Fruit fly (Drosophila melanogaster) whole organism, embryonic: Measurements from ENCODE around the gene Cp36.

Experiments
- Adf1 ChIP-seq: fragments of 200-800 bp; sonication (Bioruptor generic); IDR thresholded peaks from 2 replicates; pipeline ENCODE4 v1.3.6; 2022; ENCODE audit warnings: missing biosample characterization, missing genetic modification characterization
- Aef1 ChIP-seq: fragments of 200-800 bp; sonication (Bioruptor generic); IDR thresholded peaks from 3 replicates; pipeline ENCODE4 v1.3.6; 2022; ENCODE audit warnings: missing biosample characterization, missing genetic modification characterization
- Atf6 ChIP-seq: fragments of 200-800 bp; sonication (Bioruptor generic); IDR thresholded peaks from 2 replicates; pipeline ENCODE4 v1.3.6; 2022; ENCODE audit warnings: missing biosample characterization, missing genetic modification characterization
- Awh ChIP-seq: fragments of 200-800 bp; sonication (Bioruptor generic); IDR thresholded peaks from 2 replicates; pipeline ENCODE4, ENCODE4 v1.3.6; 2022; ENCODE audit warnings: missing biosample characterization, missing genetic modification characterization
- B-H1 ChIP-seq: fragments of 200-800 bp; sonication (Bioruptor generic); IDR thresholded peaks from 3 replicates; pipeline ENCODE4 v1.3.6; 2022; ENCODE audit warnings: missing biosample characterization, missing genetic modification characterization
- Bteb2 ChIP-seq: fragments of 200-800 bp; sonication (Bioruptor generic); optimal IDR thresholded peaks from 2 replicates; lab custom pipeline; 2016; ENCODE audit warnings: missing biosample characterization, missing genetic modification characterization
- CG11695 ChIP-seq: fragments of 200-800 bp; sonication (Bioruptor generic); IDR thresholded peaks from 3 replicates; pipeline ENCODE4 v1.3.6; 2022; ENCODE audit warnings: missing biosample characterization, missing genetic modification characterization
- CG1233 ChIP-seq: fragments of 200-800 bp; sonication (Bioruptor generic); optimal IDR thresholded peaks from 4 replicates; lab custom pipeline; 2018; ENCODE audit warnings: missing biosample characterization, mild to moderate bottlenecking, missing genetic modification characterization
- CG12659 ChIP-seq: fragments of 200-800 bp; sonication (Bioruptor generic); optimal IDR thresholded peaks from 3 replicates; lab custom pipeline; 2017; ENCODE audit warnings: mild to moderate bottlenecking, missing biosample characterization, missing genetic modification reagents, missing genetic modification characterization
- CG12769 ChIP-seq: fragments of 200-800 bp; sonication (Bioruptor generic); optimal IDR thresholded peaks from 2 replicates; lab custom pipeline; 2019; ENCODE audit warnings: missing biosample characterization, mild to moderate bottlenecking, missing genetic modification characterization, moderate library complexity
- CG13296 ChIP-seq: fragments of 200-800 bp; sonication (Bioruptor generic); optimal IDR thresholded peaks from 3 replicates; lab custom pipeline; 2018; ENCODE audit warnings: missing biosample characterization, mild to moderate bottlenecking, missing genetic modification characterization
- CG13424 ChIP-seq: fragments of 200-800 bp; sonication (Bioruptor generic); optimal IDR thresholded peaks from 2 replicates; lab custom pipeline; 2019; ENCODE audit warnings: missing biosample characterization, mild to moderate bottlenecking, missing genetic modification characterization, moderate library complexity
- CG17328 ChIP-seq: fragments of 200-800 bp; sonication (Bioruptor generic); IDR thresholded peaks from 2 replicates; pipeline ENCODE4 v1.3.6; 2022; ENCODE audit warnings: missing biosample characterization, missing genetic modification characterization
- CG17361 ChIP-seq: fragments of 200-800 bp; sonication (Bioruptor generic); IDR thresholded peaks from 3 replicates; pipeline ENCODE4 v1.3.6; 2022; ENCODE audit warnings: missing biosample characterization, missing genetic modification characterization
- CG18619 ChIP-seq: fragments of 200-800 bp; sonication (Bioruptor generic); optimal IDR thresholded peaks from 3 replicates; lab custom pipeline; 2017; ENCODE audit warnings: missing biosample characterization, mild to moderate bottlenecking, missing genetic modification characterization
- CG30403 ChIP-seq: fragments of 200-800 bp; sonication (Bioruptor generic); optimal IDR thresholded peaks from 3 replicates; lab custom pipeline; 2016; ENCODE audit warnings: missing biosample characterization, missing genetic modification characterization
- CG31224 ChIP-seq: fragments of 200-800 bp; sonication (Bioruptor generic); IDR thresholded peaks from 2 replicates; pipeline ENCODE4 v1.3.6; 2022; ENCODE audit warnings: missing biosample characterization, missing genetic modification characterization
- CG3281 ChIP-seq: fragments of 200-800 bp; sonication (Bioruptor generic); optimal IDR thresholded peaks from 3 replicates; lab custom pipeline; 2017; ENCODE audit warnings: missing biosample characterization, mild to moderate bottlenecking, missing genetic modification characterization
- CG34422 ChIP-seq: fragments of 200-800 bp; sonication (Bioruptor generic); IDR thresholded peaks from 3 replicates; pipeline ENCODE4 v1.3.6; 2022; ENCODE audit warnings: missing biosample characterization, missing genetic modification characterization
- CG6765 ChIP-seq: fragments of 200-800 bp; sonication (Bioruptor generic); optimal IDR thresholded peaks from 3 replicates; lab custom pipeline; 2017; ENCODE audit warnings: missing biosample characterization, mild to moderate bottlenecking, missing genetic modification characterization
- CG7786 ChIP-seq: fragments of 200-800 bp; sonication (Bioruptor generic); optimal IDR thresholded peaks from 2 replicates; lab custom pipeline; 2016; ENCODE audit warnings: missing biosample characterization, missing genetic modification characterization
- CG8290 ChIP-seq, 3 experiments: fragments of 200-800 bp; sonication (Bioruptor generic); optimal IDR thresholded peaks; 2 replicates each; lab custom pipeline; 2016 to 2019; ENCODE audit warnings: missing biosample characterization in 3 of 3, missing genetic modification characterization in 3 of 3, mild to moderate bottlenecking in 2 of 3, moderate library complexity in 1 of 3
- CTCF ChIP-seq: fragments of 200-800 bp; sonication (Bioruptor generic); optimal IDR thresholded peaks from 2 replicates; lab custom pipeline; 2017; ENCODE audit warnings: missing biosample characterization, mild to moderate bottlenecking, missing genetic modification characterization, moderate library complexity
- D19B ChIP-seq: fragments of 200-800 bp; sonication (Bioruptor generic); optimal IDR thresholded peaks from 2 replicates; lab custom pipeline; 2017; ENCODE audit warnings: missing biosample characterization, mild to moderate bottlenecking, missing genetic modification characterization
- Dbx ChIP-seq: fragments of 200-800 bp; sonication (Bioruptor generic); IDR thresholded peaks from 3 replicates; pipeline ENCODE4 v1.3.6; 2022; ENCODE audit warnings: missing biosample characterization, missing genetic modification characterization
- Dip2 ChIP-seq: fragments of 200-800 bp; sonication (Bioruptor generic); IDR thresholded peaks from 2 replicates; pipeline ENCODE4 v1.3.6; 2022; ENCODE audit warnings: missing biosample characterization, missing genetic modification characterization
- Drgx ChIP-seq: fragments of 200-800 bp; sonication (Bioruptor generic); IDR thresholded peaks from 2 replicates; pipeline ENCODE4 v1.3.6; 2022; ENCODE audit warnings: missing biosample characterization, missing genetic modification characterization
- Eip74EF ChIP-seq, 2 experiments: fragments of 200-800 bp in 1 of 2; fragments of >200 bp in 1 of 2; sonication (Bioruptor generic) in 1 of 2; optimal IDR thresholded peaks; 2 replicates each; lab custom pipeline; 2017 to 2019; ENCODE audit warnings: missing biosample characterization in 2 of 2, missing genetic modification characterization in 2 of 2, mild to moderate bottlenecking in 1 of 2, moderate library complexity in 1 of 2
- Gug ChIP-seq: fragments of 200-800 bp; sonication (Bioruptor generic); IDR thresholded peaks from 4 replicates; pipeline ENCODE4 v1.3.6; 2022; ENCODE audit warnings: missing biosample characterization, missing genetic modification characterization
- HHEX ChIP-seq: fragments of 200-800 bp; sonication (Bioruptor generic); optimal IDR thresholded peaks from 3 replicates; lab custom pipeline; 2017; ENCODE audit warnings: missing biosample characterization, mild to moderate bottlenecking, missing genetic modification characterization, missing genetic modification reagents
- HmgZ ChIP-seq: fragments of 200-800 bp; sonication (Bioruptor generic); optimal IDR thresholded peaks from 2 replicates; lab custom pipeline; 2018; ENCODE audit warnings: missing biosample characterization, mild to moderate bottlenecking, missing genetic modification characterization
- Med ChIP-seq: fragments of 200-800 bp; sonication (Bioruptor generic); peaks from one replicate; lab custom pipeline; 2016; ENCODE audit warnings: missing biosample characterization, missing genetic modification characterization, mild to moderate bottlenecking, inconsistent platforms, moderate library complexity
- NFAT ChIP-seq: fragments of 200-800 bp; sonication (Bioruptor generic); IDR thresholded peaks from 2 replicates; pipeline ENCODE4 v1.3.6; 2022; ENCODE audit warnings: missing biosample characterization, missing genetic modification characterization
- Nf-YA ChIP-seq: fragments of 200-800 bp; sonication (Bioruptor generic); IDR thresholded peaks from 2 replicates; pipeline ENCODE4 v1.3.6; 2022; ENCODE audit warnings: missing biosample characterization, missing genetic modification characterization
- Optix ChIP-seq: fragments of 200-800 bp; sonication (Bioruptor generic); IDR thresholded peaks from 3 replicates; pipeline ENCODE4 v1.3.6; 2022; ENCODE audit warnings: missing biosample characterization, missing genetic modification characterization
- Scr ChIP-seq: fragments of 200-800 bp; sonication (Bioruptor generic); IDR thresholded peaks from 2 replicates; pipeline ENCODE4 v1.3.6; 2022; ENCODE audit warnings: missing biosample characterization, missing genetic modification characterization; ENCODE audit not compliant: partially characterized antibody
- ara ChIP-seq: fragments of 200-800 bp; sonication (Bioruptor generic); IDR thresholded peaks from 2 replicates; pipeline ENCODE4 v1.3.6; 2022; ENCODE audit warnings: missing biosample characterization, missing genetic modification characterization
- bab2 ChIP-seq: fragments of 200-800 bp; sonication (Bioruptor generic); optimal IDR thresholded peaks from 2 replicates; lab custom pipeline; 2016; ENCODE audit warnings: missing biosample characterization, missing genetic modification characterization
- caup ChIP-seq: fragments of 200-800 bp; sonication (Bioruptor generic); optimal IDR thresholded peaks from 3 replicates; lab custom pipeline; 2017; ENCODE audit warnings: missing biosample characterization, mild to moderate bottlenecking, missing genetic modification characterization, moderate library complexity; ENCODE audit not compliant: severe bottlenecking
- ci ChIP-seq: fragments of 200-800 bp; sonication (Bioruptor generic); IDR thresholded peaks from 3 replicates; pipeline ENCODE4 v1.3.6; 2022; ENCODE audit warnings: missing biosample characterization, missing genetic modification characterization
- croc ChIP-seq: fragments of 200-800 bp; sonication (Bioruptor generic); conservative IDR thresholded peaks from 3 replicates; pipeline ENCODE4 v1.3.6; 2022; ENCODE audit warnings: missing biosample characterization, missing genetic modification characterization
- peb ChIP-seq: fragments of 200-800 bp; sonication (Bioruptor generic); IDR thresholded peaks from 2 replicates; pipeline ENCODE4 v1.3.6; 2022; ENCODE audit warnings: missing biosample characterization, missing genetic modification characterization
- pho ChIP-seq: fragments of 200-800 bp; sonication (Bioruptor generic); optimal IDR thresholded peaks from 2 replicates; lab custom pipeline; 2016; ENCODE audit warnings: missing biosample characterization, missing genetic modification characterization
- ranshi ChIP-seq: fragments of 200-800 bp; sonication (Bioruptor generic); IDR thresholded peaks from 2 replicates; pipeline ENCODE4 v1.3.6; 2022; ENCODE audit warnings: missing biosample characterization, missing genetic modification characterization
- shn ChIP-seq: fragments of 200-800 bp; sonication (Bioruptor generic); optimal IDR thresholded peaks from 3 replicates; lab custom pipeline; 2016; ENCODE audit warnings: missing biosample characterization, missing genetic modification characterization
- slp2 ChIP-seq: fragments of 200-800 bp; sonication (Bioruptor generic); optimal IDR thresholded peaks from 2 replicates; lab custom pipeline; 2016; ENCODE audit warnings: missing biosample characterization, missing genetic modification characterization
- so ChIP-seq: fragments of 200-800 bp; sonication (Bioruptor generic); IDR thresholded peaks from 3 replicates; pipeline ENCODE4 v1.3.6; 2022; ENCODE audit warnings: missing biosample characterization, missing genetic modification characterization
- sob ChIP-seq: fragments of 200-800 bp; sonication (Bioruptor generic); IDR thresholded peaks from 2 replicates; pipeline ENCODE4 v1.3.6; 2022; ENCODE audit warnings: missing biosample characterization, missing genetic modification characterization
- tin ChIP-seq: fragments of 200-800 bp; sonication (Bioruptor generic); optimal IDR thresholded peaks from 3 replicates; lab custom pipeline; 2016; ENCODE audit warnings: missing biosample characterization, missing genetic modification characterization
- tna ChIP-seq: fragments of 200-800 bp; sonication (Bioruptor generic); IDR thresholded peaks from 2 replicates; pipeline ENCODE4 v1.3.6; 2022; ENCODE audit warnings: missing biosample characterization, missing genetic modification characterization; ENCODE audit not compliant: partially characterized antibody
- vnd ChIP-seq: fragments of 200-800 bp; sonication (Bioruptor generic); IDR thresholded peaks from 3 replicates; pipeline ENCODE4 v1.3.6; 2022; ENCODE audit warnings: missing biosample characterization, missing genetic modification characterization; ENCODE audit not compliant: partially characterized antibody

Cp36 gene

DNA sequence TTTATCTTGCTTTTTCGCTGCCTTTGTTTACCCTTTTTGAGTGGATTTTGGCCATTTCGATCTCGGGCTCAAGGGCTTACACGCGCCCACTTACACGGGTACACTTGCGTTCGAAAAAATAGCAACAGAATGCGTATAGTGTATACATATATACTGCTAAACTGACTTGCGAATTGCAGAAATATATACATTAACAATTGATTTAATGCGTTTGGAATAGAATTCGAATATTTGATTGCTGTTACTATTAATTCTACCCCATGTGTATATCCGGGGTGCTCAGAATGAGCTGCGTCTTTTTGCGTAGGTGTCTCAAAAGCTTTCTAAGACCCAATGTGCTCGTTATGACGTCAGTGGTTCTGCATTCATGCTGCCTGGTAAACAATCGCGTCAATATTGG, 14.4 kb downstream of the Cp36 start (continued):
- TF ChIP-seq NFAT (GFP tag; lab: Robert Waterston, UW) (peak; percentile 72), CG30403 (GFP tag; lab: Kevin White, UChicago) (peak; percentile 4), so (peak; percentile 70), pho (GFP tag; lab: Kevin White, UChicago) (peak; percentile 51), Scr (GFP tag; lab: Robert Waterston, UW) (no peak), Drgx (GFP tag; lab: Robert Waterston, UW) (no peak), D19B (GFP tag; lab: Kevin White, UChicago) (no peak), Awh (GFP tag; lab: Robert Waterston, UW) (0 out of 2 replicates have a peak, but pooled peaks have one; percentile 28), CTCF (GFP tag; lab: Kevin White, UChicago) (no peak), vnd (GFP tag; lab: Robert Waterston, UW) (no peak), CG6765 (GFP tag; lab: Kevin White, UChicago) (no peak), peb (GFP tag; lab: Robert Waterston, UW) (no peak), CG8290 (GFP tag; optimal IDR thresholded peaks at IDR 0.05; lab: Kevin White, UChicago) (no peak), CG8290 (tag; optimal IDR thresholded peaks at IDR 0.05; lab: Kevin White, UChicago) (peak in 1 of 2 experiments; percentile 87), CG1233 (GFP tag; lab: Kevin White, UChicago) (peak; percentile 2), CG34422 (GFP tag; lab: Robert Waterston, UW) (peak; percentile 65; the same call in 1 of the 3 replicates), Eip74EF (GFP tag; optimal IDR thresholded peaks at IDR 0.05; lab: Kevin White, UChicago) (peak in 1 of 2 experiments; percentile 62), CG17328 (GFP tag; lab: Robert Waterston, UW) (peak; percentile 29; the same call in 1 of the 2 replicates), Aef1 (no peak), Adf1 (GFP tag; lab: Robert Waterston, UW) (no peak), B-H1 (peak; percentile 46; the same call in 1 of the 3 replicates), HmgZ (peak; percentile 36), tin (GFP tag; lab: Kevin White, UChicago) (no peak), tna (GFP tag; lab: Robert Waterston, UW) (no peak), Bteb2 (GFP tag; lab: Kevin White, UChicago) (peak; percentile 46), Med (GFP tag; lab: Kevin White, UChicago) (peak; percentile 96), CG13296 (GFP tag; lab: Kevin White, UChicago) (no peak), Gug (GFP tag; lab: Robert Waterston, UW) (peak; percentile 42; the same call in 1 of the 4 replicates), CG18619 (GFP tag; lab: Kevin White, UChicago) (peak; percentile 22), ara (GFP tag; lab: Robert Waterston, UW) (peak; percentile 40; the same call in 1 of the 2 replicates), Nf-YA (GFP tag; lab: Robert Waterston, UW) (0 out of 2 replicates have a peak, but pooled peaks have one; percentile 25), Dbx (peak; percentile 68; the same call in 1 of the 3 replicates), croc (GFP tag; lab: Robert Waterston, UW) (no peak), Optix (GFP tag; lab: Robert Waterston, UW) (0 out of 3 replicates have a peak, but pooled peaks have one; percentile 27), bab2 (GFP tag; lab: Kevin White, UChicago) (peak; percentile 75), Dip2 (GFP tag; lab: Robert Waterston, UW) (no peak), caup (GFP tag; lab: Kevin White, UChicago) (peak; percentile 43), CG3281 (GFP tag; lab: Kevin White, UChicago) (peak; percentile 56), shn (no peak), Atf6 (peak; percentile 75), CG12769 (tag; lab: Kevin White, UChicago) (peak; percentile 77), CG11695 (GFP tag; lab: Robert Waterston, UW) (peak; percentile 64; the same call in 2 of the 3 replicates), ci (GFP tag; lab: Robert Waterston, UW) (peak; percentile 26; the same call in 1 of the 3 replicates), CG12659 (GFP tag; lab: Kevin White, UChicago) (peak; percentile 3), CG17361 (GFP tag; lab: Robert Waterston, UW) (no peak), CG13424 (tag; lab: Kevin White, UChicago) (peak; percentile 14), ranshi (peak; percentile 16; the same call in 1 of the 2 replicates), sob (peak; percentile 50; the same call in 1 of the 2 replicates), HHEX (peak; percentile 20), CG31224 (GFP tag; lab: Robert Waterston, UW) (peak; percentile 46; the same call in 1 of the 2 replicates), slp2 (GFP tag; lab: Kevin White, UChicago) (no peak), CG7786 (peak; percentile 11)
